Worm (Caenorhabditis elegans) whole organism, midembryonic: ENCODE measurements around the gene unc-2.

ENCODE experiments used
- T22C8.4 ChIP-seq: fragments of 200-800 bp; sonication (Bioruptor generic); IDR thresholded peaks from 2 replicates; pipeline ENCODE4 v1.3.6; 2022; ENCODE audit warnings: missing genetic modification characterization, missing compliant biosample characterization
- flt-1 ChIP-seq: fragments of 200-800 bp; sonication (Bioruptor generic); IDR thresholded peaks from 2 replicates; pipeline ENCODE4 v1.3.6; 2022; ENCODE audit warnings: missing genetic modification characterization, missing compliant biosample characterization
- med-1 ChIP-seq: sonication (generic microtip); optimal IDR thresholded peaks from 2 replicates; lab custom pipeline; 2017; ENCODE audit warnings: missing genetic modification characterization, mild to moderate bottlenecking, missing compliant biosample characterization, antibody characterized with exemption, missing genetic modification reagents; ENCODE audit not compliant: insufficient read depth
- ref-1 ChIP-seq: fragments of 200-800 bp; sonication (Bioruptor generic); conservative IDR thresholded peaks from 2 replicates; pipeline ENCODE4 v1.3.6; 2022; ENCODE audit warnings: missing genetic modification reagents, missing genetic modification characterization, missing compliant biosample characterization
- tab-1 ChIP-seq: fragments of 200-800 bp; sonication (Bioruptor generic); IDR thresholded peaks from 2 replicates; pipeline ENCODE4 v1.3.6; 2022; ENCODE audit warnings: missing genetic modification characterization, missing compliant biosample characterization

ce11 chrX:2794324-2794723 is 31.0 kb upstream of the unc-2 start:
- TF ChIP-seq med-1 (GFP tag; lab: Kevin White, UChicago): no peak
- TF ChIP-seq T22C8.4 (GFP tag; lab: Robert Waterston, UW): no peak
- no peak for TF ChIP-seq tab-1
- no peak for TF ChIP-seq flt-1 (GFP tag; lab: Robert Waterston, UW)
- TF ChIP-seq ref-1 (GFP tag; lab: Robert Waterston, UW): no peak
